Fruit fly (Drosophila melanogaster) whole organism, pupa: ENCODE data around the gene CG32032.

Experiments
- CG12605 ChIP-seq: fragments of 200-800 bp; sonication (Bioruptor generic); IDR thresholded peaks from 2 replicates; pipeline ENCODE4 v1.3.6; 2022; ENCODE audit warnings: missing biosample characterization, missing genetic modification characterization
- CG14655 ChIP-seq: fragments of 200-800 bp; sonication (Bioruptor generic); optimal IDR thresholded peaks from 3 replicates; lab custom pipeline; 2017; ENCODE audit warnings: mild to moderate bottlenecking, missing biosample characterization, missing genetic modification reagents, missing genetic modification characterization
- CG4496 ChIP-seq: fragments of 200-800 bp; sonication (Bioruptor generic); IDR thresholded peaks from 3 replicates; pipeline ENCODE4 v1.3.6; 2022; ENCODE audit warnings: missing biosample characterization, missing genetic modification characterization
- CG8159 ChIP-seq: fragments of 200-800 bp; sonication (Bioruptor generic); optimal IDR thresholded peaks from 3 replicates; lab custom pipeline; 2018; ENCODE audit warnings: missing biosample characterization, mild to moderate bottlenecking, missing genetic modification characterization, moderate library complexity
- CG8301 ChIP-seq: fragments of 200-800 bp; sonication (Bioruptor generic); optimal IDR thresholded peaks from 2 replicates; lab custom pipeline; 2018; ENCODE audit warnings: missing biosample characterization, mild to moderate bottlenecking, missing genetic modification characterization
- EcR ChIP-seq: fragments of 200-800 bp; sonication (Bioruptor generic); optimal IDR thresholded peaks from 3 replicates; lab custom pipeline; 2019; ENCODE audit warnings: missing biosample characterization, missing genetic modification characterization, mild to moderate bottlenecking, moderate library complexity, missing genetic modification reagents
- Ets98B ChIP-seq: fragments of 200-800 bp; sonication (Bioruptor generic); IDR thresholded peaks from 2 replicates; pipeline ENCODE4 v1.3.6; 2022; ENCODE audit warnings: missing biosample characterization, missing genetic modification characterization
- Pif1A ChIP-seq: fragments of 200-800 bp; sonication (Bioruptor generic); optimal IDR thresholded peaks from 3 replicates; lab custom pipeline; 2016; ENCODE audit warnings: missing biosample characterization, missing genetic modification characterization
- Pif1B ChIP-seq: fragments of 200-800 bp; sonication (Bioruptor generic); optimal IDR thresholded peaks from 3 replicates; lab custom pipeline; 2016; ENCODE audit warnings: missing biosample characterization, missing genetic modification characterization
- Snoo ChIP-seq: fragments of 200-800 bp; sonication (Bioruptor generic); optimal IDR thresholded peaks from 3 replicates; lab custom pipeline; 2017; ENCODE audit warnings: missing biosample characterization, mild to moderate bottlenecking, missing genetic modification characterization, inconsistent platforms
- fd96Ca ChIP-seq: fragments of 200-800 bp; sonication (Bioruptor generic); IDR thresholded peaks from 3 replicates; pipeline ENCODE4 v1.3.6; 2022; ENCODE audit warnings: missing biosample characterization, missing genetic modification characterization
- gl ChIP-seq: fragments of 200-800 bp; sonication (Bioruptor generic); optimal IDR thresholded peaks from 2 replicates; lab custom pipeline; 2018; ENCODE audit warnings: missing biosample characterization, mild to moderate bottlenecking, missing genetic modification characterization
- rn ChIP-seq: fragments of 200-800 bp; sonication (Bioruptor generic); IDR thresholded peaks from 2 replicates; pipeline ENCODE4 v1.3.6; 2022; ENCODE audit warnings: missing biosample characterization, missing genetic modification characterization

DNA sequence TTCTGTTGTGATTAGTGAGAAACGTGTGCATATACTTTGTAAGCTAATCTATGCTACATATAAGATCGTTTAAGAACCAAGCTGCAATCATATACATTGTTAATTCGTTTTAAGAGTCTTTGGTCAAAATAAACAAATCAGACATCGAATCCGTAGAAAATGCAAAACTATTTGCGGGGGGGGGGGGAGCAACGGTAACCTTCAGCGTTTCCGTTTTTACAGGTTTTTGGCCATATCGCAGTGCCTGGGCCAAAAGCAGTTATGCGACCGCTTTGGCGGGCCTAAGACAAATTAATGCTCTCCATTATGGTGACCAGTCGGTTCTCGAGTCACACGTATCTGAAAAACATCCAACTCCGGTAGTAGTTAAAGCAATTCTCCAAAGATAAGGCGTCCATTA is 48.0 kb upstream of the CG32032 start:
- TF ChIP-seq Snoo (tag; lab: Kevin White, UChicago): no peak
- no peak for TF ChIP-seq CG8301 (tag; lab: Kevin White, UChicago)
- no peak for TF ChIP-seq rn (GFP tag; lab: Robert Waterston, UW)
- TF ChIP-seq Pif1B (GFP tag; lab: Kevin White, UChicago): no peak
- no peak for TF ChIP-seq CG12605 (GFP tag; lab: Robert Waterston, UW)
- TF ChIP-seq gl: no peak
- TF ChIP-seq Pif1A (GFP tag; lab: Kevin White, UChicago): no peak
- no peak for TF ChIP-seq EcR (GFP tag; lab: Kevin White, UChicago)
- TF ChIP-seq CG4496 (GFP tag; lab: Robert Waterston, UW): no peak
- no peak for TF ChIP-seq CG8159
- no peak for TF ChIP-seq fd96Ca (GFP tag; lab: Robert Waterston, UW)
- no peak for TF ChIP-seq CG14655 (GFP tag; lab: Kevin White, UChicago)
- TF ChIP-seq Ets98B: no peak
